Worm (Caenorhabditis elegans): Measurements from ENCODE around the gene nhx-3.

The nhx-3 gene

ce11 chrV:7548499-7548898 lies 3.2 kb upstream of the nhx-3 start (continued):
- peak; percentile 85 for TF ChIP-seq lin-1 (GFP tag; IDR thresholded peaks at IDR 0.05)
- peak; percentile 66; the same call in 1 of the 2 replicates for TF ChIP-seq tra-1 (GFP tag; IDR thresholded peaks at IDR 0.05)
- TF ChIP-seq mxl-2 (GFP tag; conservative IDR thresholded peaks at IDR 0.05), result 0 out of 2 replicates have a peak, but pooled peaks have one; percentile 18
- peak; percentile 95 for TF ChIP-seq dmd-8 (GFP tag; IDR thresholded peaks at IDR 0.05)
- TF ChIP-seq lir-3 (tag; optimal IDR thresholded peaks at IDR 0.05), result peak; percentile 0
- peak in 1 of 2 experiments; percentile 76; a peak in 1 of 4 replicates for TF ChIP-seq madf-5 (GFP tag; IDR thresholded peaks at IDR 0.05)

ce11 chrV:7548017-7548416 lies 2.7 kb upstream of the nhx-3 start:
- no peak for TF ChIP-seq sdz-12 (GFP tag; optimal IDR thresholded peaks at IDR 0.05)
- no peak for TF ChIP-seq daf-16 (GFP tag; optimal IDR thresholded peaks at IDR 0.05)
- peak; percentile 97 for TF ChIP-seq daf-16 (tag; optimal IDR thresholded peaks at IDR 0.05)
- TF ChIP-seq lin-29 (GFP tag; IDR thresholded peaks at IDR 0.05), result no peak
- TF ChIP-seq pqm-1 (tag; optimal IDR thresholded peaks at IDR 0.05), result peak; percentile 48
- TF ChIP-seq nhr-48 (tag; optimal IDR thresholded peaks at IDR 0.05), result no peak
- no peak for TF ChIP-seq ZK546.5 (tag; optimal IDR thresholded peaks at IDR 0.05)
- peak; percentile 99 for TF ChIP-seq aha-1 (tag)
- TF ChIP-seq ztf-11 (tag; optimal IDR thresholded peaks at IDR 0.05), result no peak
- no peak for TF ChIP-seq ceh-82 (tag; optimal IDR thresholded peaks at IDR 0.05)
- no peak for TF ChIP-seq mxl-2 (GFP tag; conservative IDR thresholded peaks at IDR 0.05)
- peak; percentile 40 for TF ChIP-seq hlh-30 (tag; optimal IDR thresholded peaks at IDR 0.05; ENCODE audit: insufficient read depth)
- TF ChIP-seq lim-7 (GFP tag; IDR thresholded peaks at IDR 0.05), result no peak
- no peak for TF ChIP-seq lin-15B (tag; optimal IDR thresholded peaks at IDR 0.05)
- no peak for TF ChIP-seq mxl-3 (GFP tag; optimal IDR thresholded peaks at IDR 0.05)
- TF ChIP-seq D1046.2 (GFP tag; IDR thresholded peaks at IDR 0.05), result no peak
- peak; percentile 66 for TF ChIP-seq dmd-6 (GFP tag; IDR thresholded peaks at IDR 0.05)
- no peak for TF ChIP-seq dpl-1 (GFP tag; optimal IDR thresholded peaks at IDR 0.05)
- no peak for TF ChIP-seq zip-2 (tag; optimal IDR thresholded peaks at IDR 0.05)
- no peak for TF ChIP-seq lsy-2 (tag; optimal IDR thresholded peaks at IDR 0.05)
- TF ChIP-seq F10B5.3 (tag; optimal IDR thresholded peaks at IDR 0.05), result no peak
- TF ChIP-seq hif-1 (tag; optimal IDR thresholded peaks at IDR 0.05), result peak in 1 of 2 experiments; percentile 70
- TF ChIP-seq F26F4.8 (GFP tag; conservative IDR thresholded peaks at IDR 0.05), result no peak
- no peak for TF ChIP-seq mep-1 (tag; optimal IDR thresholded peaks at IDR 0.05)

ce11 chrV:7547479-7547878 lies 2.2 kb upstream of the nhx-3 start, which contains the start of gene ftn-1:
ftn-1 (minus strand) TSS chrV:7547579.
- TF ChIP-seq daf-16 (GFP tag; optimal IDR thresholded peaks at IDR 0.05) (no peak), daf-16 (tag; optimal IDR thresholded peaks at IDR 0.05) (peak; percentile 74), T20F7.1 (GFP tag; optimal IDR thresholded peaks at IDR 0.05) (no peak), unc-62 (GFP tag; optimal IDR thresholded peaks at IDR 0.05 in 1 of 2) (peak in 1 of 2 experiments; percentile 48), unc-62 (tag; optimal IDR thresholded peaks at IDR 0.05) (no peak), zfp-2 (tag; optimal IDR thresholded peaks at IDR 0.05) (no peak), ama-1 (optimal IDR thresholded peaks at IDR 0.05) (peak; percentile 37)

- TF ChIP-seq nhr-28 (tag; optimal IDR thresholded peaks at IDR 0.05), result peak; percentile 10
- TF ChIP-seq madf-5 (GFP tag; IDR thresholded peaks at IDR 0.05), result no peak
- TF ChIP-seq dpl-1 (GFP tag; optimal IDR thresholded peaks at IDR 0.05), result no peak
- TF ChIP-seq nhr-48 (tag; optimal IDR thresholded peaks at IDR 0.05), result peak; percentile 79
- no peak for TF ChIP-seq aha-1 (tag)
- no peak for TF ChIP-seq daf-16 (GFP tag; optimal IDR thresholded peaks at IDR 0.05)
- no peak for TF ChIP-seq daf-16 (tag; optimal IDR thresholded peaks at IDR 0.05)
- TF ChIP-seq zfp-3 (GFP tag; conservative IDR thresholded peaks at IDR 0.05), result no peak
- TF ChIP-seq mdl-1 (tag; optimal IDR thresholded peaks at IDR 0.05), result peak in 1 of 2 experiments; percentile 8
- TF ChIP-seq Y105C5A.15 (GFP tag; IDR thresholded peaks at IDR 0.05), result no peak
- TF ChIP-seq nhr-41 (GFP tag; IDR thresholded peaks at IDR 0.05), result no peak
- TF ChIP-seq ztf-7 (tag; optimal IDR thresholded peaks at IDR 0.05), result no peak
- TF ChIP-seq tag-97 (GFP tag; IDR thresholded peaks at IDR 0.05), result no peak
- no peak for TF ChIP-seq mxl-3 (GFP tag; optimal IDR thresholded peaks at IDR 0.05)
- TF ChIP-seq unc-62 (GFP tag; optimal IDR thresholded peaks at IDR 0.05 in 1 of 2), result peak in 1 of 2 experiments; percentile 87
- no peak for TF ChIP-seq unc-62 (tag; optimal IDR thresholded peaks at IDR 0.05)
- TF ChIP-seq pqm-1 (tag; optimal IDR thresholded peaks at IDR 0.05), result no peak
- no peak for TF ChIP-seq dmd-8 (GFP tag; IDR thresholded peaks at IDR 0.05)
- TF ChIP-seq skn-1 (tag; optimal IDR thresholded peaks at IDR 0.05), result no peak
- no peak for TF ChIP-seq egl-27 (tag; optimal IDR thresholded peaks at IDR 0.05)
- TF ChIP-seq lir-3 (tag; optimal IDR thresholded peaks at IDR 0.05), result no peak
- TF ChIP-seq ZK337.2 (GFP tag; IDR thresholded peaks at IDR 0.05), result no peak
- TF ChIP-seq ces-1 (GFP tag; optimal IDR thresholded peaks at IDR 0.05), result no peak
Observed at ce11 chrV:7543728-7544127, 1.6 kb downstream of the nhx-3 start.
